Worm (Caenorhabditis elegans) whole organism, L3 larva: ENCODE measurements around the gene ndx-3.

Experiments used
- jun-1 ChIP-seq: fragments of 150-350 bp; optimal IDR thresholded peaks from 2 replicates; lab custom pipeline; 2014; ENCODE audit warnings: missing biosample characterization, missing genetic modification reagents, missing genetic modification characterization
- nhr-237 ChIP-seq: fragments of 150-350 bp; optimal IDR thresholded peaks from 2 replicates; lab custom pipeline; 2014; ENCODE audit warnings: missing biosample characterization, missing genetic modification characterization

ce11 chrII:4946775-4947174, 6.6 kb upstream of the ndx-3 start:
- TF ChIP-seq jun-1 (tag; lab: Kevin White, UChicago) (no peak), nhr-237 (tag; lab: Kevin White, UChicago) (no peak)
